Worm (Caenorhabditis elegans) whole organism, L1 larva: Measurements from ENCODE around the gene srw-34.

ENCODE experiments used
- C16A3.4 ChIP-seq: fragments of 150-350 bp; optimal IDR thresholded peaks from 2 replicates; lab custom pipeline; 2014; ENCODE audit warnings: missing biosample characterization, missing genetic modification characterization
- lin-13 ChIP-seq: fragments of 150-350 bp; optimal IDR thresholded peaks from 2 replicates; lab custom pipeline; 2014; ENCODE audit warnings: missing biosample characterization, missing genetic modification reagents, missing genetic modification characterization
- lin-14 ChIP-seq: fragments of 200-800 bp; sonication (Bioruptor generic); optimal IDR thresholded peaks from 2 replicates; lab custom pipeline; 2018; ENCODE audit warnings: mild to moderate bottlenecking, missing genetic modification characterization, moderate library complexity, missing compliant biosample characterization
- lin-39 ChIP-seq: fragments of 150-350 bp; optimal IDR thresholded peaks from 2 replicates; lab custom pipeline; 2014; ENCODE audit warnings: missing biosample characterization, missing genetic modification reagents, missing genetic modification characterization
- nhr-77 ChIP-seq: fragments of 150-350 bp; optimal IDR thresholded peaks from 2 replicates; lab custom pipeline; 2014; ENCODE audit warnings: missing biosample characterization, missing genetic modification characterization
- rnt-1 ChIP-seq: sonication (generic microtip); optimal IDR thresholded peaks from 2 replicates; lab custom pipeline; 2016; ENCODE audit warnings: mild to moderate bottlenecking, missing genetic modification characterization, moderate library complexity, missing compliant biosample characterization
- zag-1 ChIP-seq: fragments of 150-350 bp; optimal IDR thresholded peaks from 2 replicates; lab custom pipeline; 2014; ENCODE audit warnings: missing biosample characterization, missing genetic modification characterization

ce11 chrV:16503164-16503563 is 19.0 kb downstream of the srw-34 start, which contains the start of gene F36D3.14:
- TF ChIP-seq C16A3.4 (tag; lab: Kevin White, UChicago) (no peak), lin-39 (tag; lab: Kevin White, UChicago) (no peak), nhr-77 (tag; lab: Kevin White, UChicago) (no peak), zag-1 (tag; lab: Kevin White, UChicago) (no peak), lin-13 (no peak), lin-14 (GFP tag; lab: Kevin White, UChicago) (no peak), rnt-1 (tag; lab: Kevin White, UChicago) (no peak)
